Fruit fly (Drosophila melanogaster) whole organism, wandering third instar larva: ENCODE results near the gene Mst36Fa.

ENCODE experiments used
- CrebA ChIP-seq: fragments of 200-800 bp; sonication (Bioruptor generic); optimal IDR thresholded peaks from 2 replicates; lab custom pipeline; 2016; ENCODE audit warnings: missing biosample characterization, mild to moderate bottlenecking, missing genetic modification characterization, borderline replicate concordance
- Sp1 ChIP-seq: fragments of 200-800 bp; sonication (Bioruptor generic); optimal IDR thresholded peaks from 3 replicates; lab custom pipeline; 2019; ENCODE audit warnings: missing biosample characterization, mild to moderate bottlenecking, missing genetic modification characterization, moderate library complexity
- h ChIP-seq: fragments of 200-800 bp; sonication (Bioruptor generic); optimal IDR thresholded peaks from 3 replicates; lab custom pipeline; 2016; ENCODE audit warnings: missing biosample characterization, mild to moderate bottlenecking, missing genetic modification characterization
- psq ChIP-seq: fragments of 200-800 bp; sonication (Bioruptor generic); optimal IDR thresholded peaks from 3 replicates; lab custom pipeline; 2017; ENCODE audit warnings: missing biosample characterization, mild to moderate bottlenecking, missing genetic modification characterization, moderate library complexity

- no peak for TF ChIP-seq Sp1 (GFP tag; lab: Kevin White, UChicago)
- no peak for TF ChIP-seq CrebA (GFP tag; lab: Kevin White, UChicago)
- no peak for TF ChIP-seq h (GFP tag; lab: Kevin White, UChicago)
- no peak for TF ChIP-seq psq
Measured at dm6 chr2L:18641087-18641486, 35.7 kb downstream of the Mst36Fa start.
